Worm (Caenorhabditis elegans): ENCODE results near the gene glb-14.

DNA sequence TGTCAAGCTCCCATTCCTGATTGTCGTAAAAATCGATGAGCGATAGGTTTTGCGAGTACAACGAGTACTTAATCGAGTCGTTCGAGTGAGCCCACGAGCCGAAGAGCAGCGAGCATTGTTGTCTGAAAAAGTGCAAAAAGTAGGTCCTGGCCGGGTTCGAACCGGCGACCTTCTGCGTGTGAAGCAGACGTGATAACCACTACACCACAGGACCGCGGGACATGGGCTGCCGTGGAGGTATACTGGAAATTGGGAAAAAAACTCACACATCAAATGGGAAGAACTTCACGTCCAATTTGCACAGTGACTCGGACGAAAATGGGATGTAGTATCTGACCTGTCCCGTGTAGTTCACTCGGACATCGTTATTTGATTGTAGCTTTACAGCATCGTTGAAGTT, 29.4 kb downstream of the glb-14 start:
- no peak for TF ChIP-seq skn-1 (tag; optimal IDR thresholded peaks at IDR 0.05)
- TF ChIP-seq nhr-12 (tag; optimal IDR thresholded peaks at IDR 0.05) = no peak
- no peak for TF ChIP-seq nhr-237 (tag; optimal IDR thresholded peaks at IDR 0.05)
- no peak for TF ChIP-seq ceh-16 (tag; optimal IDR thresholded peaks at IDR 0.05)
- TF ChIP-seq elt-2 (tag; optimal IDR thresholded peaks at IDR 0.05) = peak; percentile 36
- TF ChIP-seq R02D3.7 (tag; optimal IDR thresholded peaks at IDR 0.05) = no peak
- TF ChIP-seq hmg-11 (tag; optimal IDR thresholded peaks at IDR 0.05) = no peak
- TF ChIP-seq ztf-11 (tag; optimal IDR thresholded peaks at IDR 0.05) = no peak

All from whole organism, L3 larva.